Fruit fly (Drosophila melanogaster): ENCODE data around the gene Grip163.

Grip163 gene

dm6 chr3L:12007945-12008344, 10.0 kb upstream of the Grip163 start:
- TF ChIP-seq Pif1A (GFP tag; optimal IDR thresholded peaks at IDR 0.05) (no peak), D1 (tag; optimal IDR thresholded peaks at IDR 0.05) (peak; percentile 59)

- TF ChIP-seq CG12605 (GFP tag; IDR thresholded peaks at IDR 0.05) (no peak), CG17806 (tag; optimal IDR thresholded peaks at IDR 0.05) (no peak), D1 (tag; optimal IDR thresholded peaks at IDR 0.05) (no peak), CG8301 (tag; optimal IDR thresholded peaks at IDR 0.05) (no peak), CG4496 (GFP tag; IDR thresholded peaks at IDR 0.05) (no peak), CG10348 (GFP tag; IDR thresholded peaks at IDR 0.05) (no peak), CG8159 (tag; optimal IDR thresholded peaks at IDR 0.05) (no peak), CG9948 (tag; optimal IDR thresholded peaks at IDR 0.05) (no peak), Snoo (tag; optimal IDR thresholded peaks at IDR 0.05) (no peak), CG14655 (GFP tag; optimal IDR thresholded peaks at IDR 0.05) (no peak), Pif1B (GFP tag; optimal IDR thresholded peaks at IDR 0.05) (no peak), Ets98B (GFP tag; IDR thresholded peaks at IDR 0.05) (no peak), CG13204 (GFP tag; optimal IDR thresholded peaks at IDR 0.05) (no peak), CG32121 (GFP tag; IDR thresholded peaks at IDR 0.05) (no peak)
Measured at dm6 chr3L:12004136-12004535, 6.2 kb upstream of the Grip163 start.

DNA sequence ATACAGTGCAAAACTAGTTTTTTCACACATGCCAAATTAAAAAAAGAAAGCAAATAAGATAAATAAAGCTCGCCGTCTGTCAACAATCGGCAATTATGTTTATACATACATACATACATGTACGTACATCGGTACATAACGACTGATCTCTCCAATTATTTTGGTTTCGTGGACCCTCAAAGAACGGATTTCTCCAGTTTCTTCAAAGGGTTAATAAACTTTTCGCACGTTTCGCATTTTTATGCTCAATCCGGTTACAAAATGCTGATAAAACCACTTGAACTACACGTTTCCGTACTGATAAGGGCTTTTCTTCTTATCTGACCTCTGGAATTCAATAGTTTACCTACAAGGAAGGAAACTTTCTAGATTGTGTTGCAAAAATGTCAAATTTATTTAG, 5.5 kb upstream of the Grip163 start:
- TF ChIP-seq CG17806 (tag; optimal IDR thresholded peaks at IDR 0.05) (no peak), CG8159 (tag; optimal IDR thresholded peaks at IDR 0.05) (no peak), EcR (GFP tag; optimal IDR thresholded peaks at IDR 0.05) (peak; percentile 51), CG12605 (GFP tag; IDR thresholded peaks at IDR 0.05) (no peak), rn (GFP tag; IDR thresholded peaks at IDR 0.05) (no peak), Pif1B (GFP tag; optimal IDR thresholded peaks at IDR 0.05) (no peak)

DNA sequence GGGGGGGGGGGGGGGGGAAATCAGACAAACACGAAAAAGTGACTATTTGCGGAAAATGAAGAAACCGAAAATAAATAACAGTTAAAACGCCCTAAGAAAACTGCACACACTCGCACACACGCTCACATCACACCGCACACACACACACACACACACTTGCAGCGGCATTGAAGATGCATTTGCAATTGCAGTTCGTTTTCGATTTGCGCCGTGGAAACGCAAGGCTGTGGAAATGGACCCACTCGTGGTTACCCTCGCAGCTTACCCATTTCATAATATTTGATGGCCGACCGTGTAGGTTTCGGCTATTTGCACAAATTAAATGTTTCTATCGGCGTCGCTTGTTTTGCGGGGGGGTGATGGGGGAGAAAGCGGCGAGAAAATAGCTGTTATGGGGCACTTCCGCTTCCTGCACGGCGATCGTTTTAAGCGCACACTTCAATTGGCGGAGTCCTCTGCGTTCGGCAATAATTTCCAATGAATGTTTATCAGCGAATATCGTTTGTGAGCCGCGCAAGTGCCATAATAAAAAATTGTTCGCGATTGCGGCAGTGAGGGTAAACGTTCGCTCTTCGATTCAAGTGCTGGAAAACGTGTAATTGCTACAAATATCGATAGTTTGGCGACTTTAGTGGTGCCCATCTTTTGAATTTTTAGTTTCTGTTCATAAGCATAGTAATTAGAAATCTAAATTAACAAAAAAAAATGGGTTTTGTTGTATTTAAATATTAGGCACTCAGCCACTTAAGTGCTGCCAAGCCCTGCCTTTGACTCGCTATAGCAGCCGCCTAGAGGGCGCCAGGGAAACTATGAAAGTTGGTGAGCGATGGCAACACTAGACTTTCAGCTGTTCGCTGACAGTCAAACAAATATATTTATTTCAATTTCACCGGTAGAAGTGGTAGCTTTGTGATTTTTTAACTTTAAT, 4.6 kb upstream of the Grip163 start, which contains the start of the genes Pop2 and CG6928:
Pop2 (minus strand) TSS at position 595 of the 928 bp plus-strand sequence.
CG6928 (plus strand) TSS at position 835 of the 928 bp plus-strand sequence.
- no peak for TF ChIP-seq CG13204 (GFP tag; optimal IDR thresholded peaks at IDR 0.05)
- TF ChIP-seq CG12605 (GFP tag; IDR thresholded peaks at IDR 0.05): no peak
- TF ChIP-seq CG9948 (tag; optimal IDR thresholded peaks at IDR 0.05): peak; percentile 20
- TF ChIP-seq Pif1B (GFP tag; optimal IDR thresholded peaks at IDR 0.05): no peak
- TF ChIP-seq CG8159 (tag; optimal IDR thresholded peaks at IDR 0.05): no peak
- no peak for TF ChIP-seq gl (tag; optimal IDR thresholded peaks at IDR 0.05)
- peak; percentile 33; the same call in 1 of the 2 replicates for TF ChIP-seq rn (GFP tag; IDR thresholded peaks at IDR 0.05)
- TF ChIP-seq Ets98B (GFP tag; IDR thresholded peaks at IDR 0.05): peak; percentile 54; the same call in 1 of the 2 replicates
- no peak for TF ChIP-seq Pif1A (GFP tag; optimal IDR thresholded peaks at IDR 0.05)
- TF ChIP-seq fd96Ca (GFP tag; IDR thresholded peaks at IDR 0.05): peak; percentile 65; the same call in 2 of the 3 replicates
- no peak for TF ChIP-seq Snoo (tag; optimal IDR thresholded peaks at IDR 0.05)
- TF ChIP-seq CG10348 (GFP tag; IDR thresholded peaks at IDR 0.05): no peak
- no peak for TF ChIP-seq CG8301 (tag; optimal IDR thresholded peaks at IDR 0.05)
- no peak for TF ChIP-seq EcR (GFP tag; optimal IDR thresholded peaks at IDR 0.05)
- TF ChIP-seq CG32121 (GFP tag; IDR thresholded peaks at IDR 0.05): peak; percentile 44; the same call in 1 of the 2 replicates
- 0 out of 3 replicates have a peak, but pooled peaks have one; percentile 29 for TF ChIP-seq CG4496 (GFP tag; IDR thresholded peaks at IDR 0.05)
- TF ChIP-seq CG34367 (tag; optimal IDR thresholded peaks at IDR 0.05): no peak
- TF ChIP-seq CG15710 (tag; optimal IDR thresholded peaks at IDR 0.05): peak; percentile 50
- TF ChIP-seq CG14655 (GFP tag; optimal IDR thresholded peaks at IDR 0.05): no peak
- TF ChIP-seq CG17806 (tag; optimal IDR thresholded peaks at IDR 0.05): no peak
- no peak for TF ChIP-seq D1 (tag; optimal IDR thresholded peaks at IDR 0.05)

dm6 chr3L:11992960-11993359, 5.0 kb downstream of the Grip163 start, which contains the start of gene viaf:
TSS of gene viaf (minus strand) at chr3L:11993179.
- TF ChIP-seq CG14655 (GFP tag; optimal IDR thresholded peaks at IDR 0.05) (no peak), CG9948 (tag; optimal IDR thresholded peaks at IDR 0.05) (no peak), Ets98B (GFP tag; IDR thresholded peaks at IDR 0.05) (peak; percentile 45)

dm6 chr3L:11990436-11990835, 7.5 kb downstream of the Grip163 start, which contains the start of gene CG6931:
TSS of gene CG6931 (plus strand) at chr3L:11990736.
- TF ChIP-seq CG15710 (tag; optimal IDR thresholded peaks at IDR 0.05) (no peak), CG14655 (GFP tag; optimal IDR thresholded peaks at IDR 0.05) (no peak), CG4496 (GFP tag; IDR thresholded peaks at IDR 0.05) (no peak), CG10348 (GFP tag; IDR thresholded peaks at IDR 0.05) (no peak), D1 (tag; optimal IDR thresholded peaks at IDR 0.05) (no peak), EcR (GFP tag; optimal IDR thresholded peaks at IDR 0.05) (no peak), Pif1A (GFP tag; optimal IDR thresholded peaks at IDR 0.05) (no peak), CG13204 (GFP tag; optimal IDR thresholded peaks at IDR 0.05) (no peak), CG8301 (tag; optimal IDR thresholded peaks at IDR 0.05) (no peak), CG9948 (tag; optimal IDR thresholded peaks at IDR 0.05) (no peak), Pif1B (GFP tag; optimal IDR thresholded peaks at IDR 0.05) (no peak), Snoo (tag; optimal IDR thresholded peaks at IDR 0.05) (no peak), CG32121 (GFP tag; IDR thresholded peaks at IDR 0.05) (no peak), CG8159 (tag; optimal IDR thresholded peaks at IDR 0.05) (no peak), gl (tag; optimal IDR thresholded peaks at IDR 0.05) (no peak), CG34367 (tag; optimal IDR thresholded peaks at IDR 0.05) (no peak)

Data from whole organism, pupa.